Fruit fly (Drosophila melanogaster) whole organism, adult: ENCODE measurements around the gene mal.
A peak's percentile ranks its signal among the peaks of the same experiment; 100 is the strongest.

ENCODE experiments used
- CG11617 ChIP-seq: fragments of 200-800 bp; sonication (Bioruptor generic); optimal IDR thresholded peaks from 2 replicates; lab custom pipeline; 2017; ENCODE audit warnings: mild to moderate bottlenecking, missing biosample characterization, missing genetic modification reagents, missing genetic modification characterization
- CG12768 ChIP-seq: fragments of 200-800 bp; sonication (Bioruptor generic); optimal IDR thresholded peaks from 2 replicates; lab custom pipeline; 2017; ENCODE audit warnings: missing biosample characterization, missing genetic modification characterization, mild to moderate bottlenecking, moderate library complexity, missing genetic modification reagents
- CG14711 ChIP-seq: fragments of 200-800 bp; sonication (Bioruptor generic); optimal IDR thresholded peaks from 2 replicates; lab custom pipeline; 2018; ENCODE audit warnings: missing biosample characterization, mild to moderate bottlenecking, missing genetic modification characterization, moderate library complexity
- CG1620 ChIP-seq: fragments of 200-800 bp; sonication (Bioruptor generic); optimal IDR thresholded peaks from 2 replicates; lab custom pipeline; 2016; ENCODE audit warnings: missing biosample characterization, missing genetic modification characterization
- CG33017 ChIP-seq: fragments of 200-800 bp; sonication (Bioruptor generic); optimal IDR thresholded peaks from 2 replicates; lab custom pipeline; 2018; ENCODE audit warnings: missing biosample characterization, mild to moderate bottlenecking, missing genetic modification characterization, moderate library complexity
- CG5204 ChIP-seq: fragments of 200-800 bp; sonication (Bioruptor generic); optimal IDR thresholded peaks from 2 replicates; lab custom pipeline; 2016; ENCODE audit warnings: missing biosample characterization, missing genetic modification characterization
- CG7045 ChIP-seq: fragments of 200-800 bp; sonication (Bioruptor generic); optimal IDR thresholded peaks from 2 replicates; lab custom pipeline; 2017; ENCODE audit warnings: missing biosample characterization, mild to moderate bottlenecking, missing genetic modification characterization
- CG7101 ChIP-seq: fragments of 200-800 bp; sonication (Bioruptor generic); optimal IDR thresholded peaks from 2 replicates; lab custom pipeline; 2018; ENCODE audit warnings: missing biosample characterization, mild to moderate bottlenecking, missing genetic modification characterization, moderate library complexity
- Clk ChIP-seq: fragments of 200-800 bp; sonication (Bioruptor generic); optimal IDR thresholded peaks from 2 replicates; lab custom pipeline; 2017; ENCODE audit warnings: missing biosample characterization, missing genetic modification characterization
- Crg-1 ChIP-seq: fragments of 200-800 bp; sonication (Bioruptor generic); optimal IDR thresholded peaks from 2 replicates; lab custom pipeline; 2016; ENCODE audit warnings: missing biosample characterization, missing genetic modification characterization
- Hr96 ChIP-seq: fragments of 200-800 bp; sonication (Bioruptor generic); optimal IDR thresholded peaks from 2 replicates; lab custom pipeline; 2016; ENCODE audit warnings: missing biosample characterization, missing genetic modification characterization
- Mnt ChIP-seq: fragments of 200-800 bp; sonication (Bioruptor generic); optimal IDR thresholded peaks from 2 replicates; lab custom pipeline; 2016; ENCODE audit warnings: missing biosample characterization, mild to moderate bottlenecking, missing genetic modification characterization
- bab1 ChIP-seq: fragments of 200-800 bp; sonication (Bioruptor generic); optimal IDR thresholded peaks from 3 replicates; lab custom pipeline; 2019; ENCODE audit warnings: missing biosample characterization, mild to moderate bottlenecking, missing genetic modification characterization, moderate library complexity
- cic ChIP-seq: fragments of 200-800 bp; sonication (Bioruptor generic); optimal IDR thresholded peaks from 2 replicates; lab custom pipeline; 2017; ENCODE audit warnings: missing biosample characterization, mild to moderate bottlenecking, missing genetic modification characterization, moderate library complexity
- cnc ChIP-seq, 2 experiments: fragments of >200 bp; optimal IDR thresholded peaks; 2 replicates each; lab custom pipeline; 2017
- kay ChIP-seq: fragments of 200-800 bp; sonication (Bioruptor generic); peaks from one replicate; lab custom pipeline; 2016; ENCODE audit warnings: missing biosample characterization, missing genetic modification characterization, borderline replicate concordance
- ovo ChIP-seq: fragments of 200-800 bp; sonication (Bioruptor generic); optimal IDR thresholded peaks from 2 replicates; lab custom pipeline; 2016; ENCODE audit warnings: missing biosample characterization, missing genetic modification characterization
- pad ChIP-seq: fragments of 200-800 bp; sonication (Bioruptor generic); optimal IDR thresholded peaks from 3 replicates; lab custom pipeline; 2017; ENCODE audit warnings: missing biosample characterization, missing genetic modification characterization, mild to moderate bottlenecking, moderate library complexity, missing genetic modification reagents
- tj ChIP-seq: fragments of 200-800 bp; sonication (Bioruptor generic); optimal IDR thresholded peaks from 3 replicates; lab custom pipeline; 2017; ENCODE audit warnings: missing biosample characterization, mild to moderate bottlenecking, missing genetic modification characterization, moderate library complexity
- toe ChIP-seq: fragments of 200-800 bp; sonication (Bioruptor generic); optimal IDR thresholded peaks from 2 replicates; lab custom pipeline; 2016; ENCODE audit warnings: missing biosample characterization, missing genetic modification characterization

mal gene

dm6 chrX:20394066-20394913 lies 35.2 kb upstream of the mal start, which contains the start of gene HERC2:
Gene HERC2 (plus strand): TSS chrX:20394395.
- TF ChIP-seq Clk (GFP tag; lab: Kevin White, UChicago) (no peak), Hr96 (peak; percentile 62), pad (GFP tag; lab: Kevin White, UChicago) (peak; percentile 10), CG11617 (GFP tag; lab: Kevin White, UChicago) (no peak), ovo (GFP tag; lab: Kevin White, UChicago) (no peak), cic (no peak), CG14711 (tag; lab: Kevin White, UChicago) (no peak), Mnt (GFP tag; lab: Kevin White, UChicago) (no peak), CG12768 (GFP tag; lab: Kevin White, UChicago) (no peak), CG1620 (GFP tag; lab: Kevin White, UChicago) (peak; percentile 62), toe (GFP tag; lab: Kevin White, UChicago) (peak; percentile 52), bab1 (GFP tag; lab: Kevin White, UChicago) (no peak), Crg-1 (GFP tag; lab: Kevin White, UChicago) (no peak), kay (GFP tag; lab: Kevin White, UChicago) (no peak), CG7101 (tag; lab: Kevin White, UChicago) (no peak), cnc (optimal IDR thresholded peaks at IDR 0.05; lab: Kevin White, UChicago) (no peak), CG7045 (GFP tag; lab: Kevin White, UChicago) (no peak), tj (GFP tag; lab: Kevin White, UChicago) (no peak), CG5204 (peak; percentile 44), CG33017 (tag; lab: Kevin White, UChicago) (no peak)

- TF ChIP-seq pad (GFP tag; lab: Kevin White, UChicago) = no peak
- no peak for TF ChIP-seq CG11617 (GFP tag; lab: Kevin White, UChicago)
- no peak for TF ChIP-seq bab1 (GFP tag; lab: Kevin White, UChicago)
- TF ChIP-seq Mnt (GFP tag; lab: Kevin White, UChicago) = no peak
- TF ChIP-seq ovo (GFP tag; lab: Kevin White, UChicago) = no peak
- no peak for TF ChIP-seq CG12768 (GFP tag; lab: Kevin White, UChicago)
- TF ChIP-seq Hr96 = no peak
- no peak for TF ChIP-seq CG7045 (GFP tag; lab: Kevin White, UChicago)
- no peak for TF ChIP-seq CG1620 (GFP tag; lab: Kevin White, UChicago)
- TF ChIP-seq CG14711 (tag; lab: Kevin White, UChicago) = no peak
- no peak for TF ChIP-seq Crg-1 (GFP tag; lab: Kevin White, UChicago)
Measured at dm6 chrX:20411635-20412034, 17.8 kb upstream of the mal start.

dm6 chrX:20413481-20413880 lies 16.0 kb upstream of the mal start, which contains the start of gene CG15459:
Gene CG15459 (minus strand): TSS chrX:20413581.
- TF ChIP-seq Mnt (GFP tag; lab: Kevin White, UChicago) (no peak), CG11617 (GFP tag; lab: Kevin White, UChicago) (no peak), CG1620 (GFP tag; lab: Kevin White, UChicago) (no peak)

dm6 chrX:20414099-20414498 lies 15.4 kb upstream of the mal start, which contains the start of gene CG15458:
Gene CG15458 (minus strand): TSS chrX:20414199.
- no peak for TF ChIP-seq CG12768 (GFP tag; lab: Kevin White, UChicago)
- TF ChIP-seq cic = no peak

- TF ChIP-seq Crg-1 (GFP tag; lab: Kevin White, UChicago) = no peak
- no peak for TF ChIP-seq kay (GFP tag; lab: Kevin White, UChicago)
- TF ChIP-seq ovo (GFP tag; lab: Kevin White, UChicago) = no peak
- no peak for TF ChIP-seq CG7101 (tag; lab: Kevin White, UChicago)
- no peak for TF ChIP-seq CG1620 (GFP tag; lab: Kevin White, UChicago)
- TF ChIP-seq Clk (GFP tag; lab: Kevin White, UChicago) = no peak
- no peak for TF ChIP-seq toe (GFP tag; lab: Kevin White, UChicago)
- no peak for TF ChIP-seq tj (GFP tag; lab: Kevin White, UChicago)
- TF ChIP-seq CG12768 (GFP tag; lab: Kevin White, UChicago) = no peak
- TF ChIP-seq Hr96 = no peak
- no peak for TF ChIP-seq CG11617 (GFP tag; lab: Kevin White, UChicago)
- no peak for TF ChIP-seq CG7045 (GFP tag; lab: Kevin White, UChicago)
Measured at dm6 chrX:20415444-20415843, 14.0 kb upstream of the mal start, which contains the start of gene Obp19a. Gene Obp19a (plus strand): TSS chrX:20415744.

dm6 chrX:20416433-20416832 lies 13.0 kb upstream of the mal start, which contains the start of gene Obp19b:
Gene Obp19b (plus strand): TSS chrX:20416733.
- TF ChIP-seq CG11617 (GFP tag; lab: Kevin White, UChicago) (no peak), toe (GFP tag; lab: Kevin White, UChicago) (no peak), CG14711 (tag; lab: Kevin White, UChicago) (no peak), CG7045 (GFP tag; lab: Kevin White, UChicago) (no peak), CG33017 (tag; lab: Kevin White, UChicago) (no peak), CG12768 (GFP tag; lab: Kevin White, UChicago) (no peak), tj (GFP tag; lab: Kevin White, UChicago) (no peak), cic (no peak), pad (GFP tag; lab: Kevin White, UChicago) (no peak), Mnt (GFP tag; lab: Kevin White, UChicago) (no peak), cnc (optimal IDR thresholded peaks at IDR 0.05; lab: Kevin White, UChicago) (no peak)
